Fruit fly (Drosophila melanogaster): ENCODE data around the gene vri.

The vri gene

dm6 chr2L:5240520-5240919 lies 48.2 kb upstream of the vri start (continued):
- TF ChIP-seq CG10321 (GFP tag; IDR thresholded peaks at IDR 0.05), result no peak
- TF ChIP-seq CG6854 (GFP tag; optimal IDR thresholded peaks at IDR 0.05), result peak; percentile 5
- no peak for TF ChIP-seq D (optimal IDR thresholded peaks at IDR 0.05)
- TF ChIP-seq D (GFP tag; optimal IDR thresholded peaks at IDR 0.05), result no peak
- TF ChIP-seq CG4282 (GFP tag; optimal IDR thresholded peaks at IDR 0.05), result no peak
- TF ChIP-seq Stat92E (GFP tag; optimal IDR thresholded peaks at IDR 0.05), result peak in 1 of 3 experiments; percentile 69
- TF ChIP-seq CG7786 (GFP tag; optimal IDR thresholded peaks at IDR 0.05), result no peak
- TF ChIP-seq Atf-2 (GFP tag; optimal IDR thresholded peaks at IDR 0.05), result no peak
- TF ChIP-seq NK7.1 (GFP tag; optimal IDR thresholded peaks at IDR 0.05), result no peak
- TF ChIP-seq CG8281 (tag; optimal IDR thresholded peaks at IDR 0.05), result no peak
- peak; percentile 50 for TF ChIP-seq D19A (tag; optimal IDR thresholded peaks at IDR 0.05)
- no peak for TF ChIP-seq Nf-YA (GFP tag; IDR thresholded peaks at IDR 0.05)
- TF ChIP-seq tna (GFP tag; IDR thresholded peaks at IDR 0.05; ENCODE audit: partially characterized antibody), result peak; percentile 90
- no peak for TF ChIP-seq CG11504 (tag; optimal IDR thresholded peaks at IDR 0.05)
- peak; percentile 89 for TF ChIP-seq CG2199 (GFP tag; IDR thresholded peaks at IDR 0.05)
- TF ChIP-seq pzg (GFP tag; optimal IDR thresholded peaks at IDR 0.05), result no peak
- no peak for TF ChIP-seq Optix (GFP tag; IDR thresholded peaks at IDR 0.05)
- no peak for TF ChIP-seq CG11085 (GFP tag; IDR thresholded peaks at IDR 0.05)
- TF ChIP-seq mld (GFP tag; IDR thresholded peaks at IDR 0.05; ENCODE audit: partially characterized antibody), result peak; percentile 87
- no peak for TF ChIP-seq scrt (GFP tag; optimal IDR thresholded peaks at IDR 0.05)
- TF ChIP-seq Dfd (GFP tag; optimal IDR thresholded peaks at IDR 0.05), result no peak
- no peak for TF ChIP-seq al (GFP tag; IDR thresholded peaks at IDR 0.05)
- no peak for TF ChIP-seq repo (GFP tag; optimal IDR thresholded peaks at IDR 0.05)
- peak; percentile 45 for TF ChIP-seq tap (tag; optimal IDR thresholded peaks at IDR 0.05)
- no peak for TF ChIP-seq sisA (GFP tag; IDR thresholded peaks at IDR 0.05)
- peak; percentile 42 for TF ChIP-seq pros (GFP tag; optimal IDR thresholded peaks at IDR 0.05)
- no peak for TF ChIP-seq gcm (GFP tag; optimal IDR thresholded peaks at IDR 0.05)
- no peak for TF ChIP-seq CG2202 (tag; optimal IDR thresholded peaks at IDR 0.05)
- TF ChIP-seq inv (GFP tag; IDR thresholded peaks at IDR 0.05; ENCODE audit: partially characterized antibody), result peak; percentile 36; the same call in 1 of the 2 replicates
- TF ChIP-seq CG14441 (GFP tag; IDR thresholded peaks at IDR 0.05), result no peak; the same call in 1 of the 2 replicates
- TF ChIP-seq Awh (GFP tag; IDR thresholded peaks at IDR 0.05), result no peak
- no peak for TF ChIP-seq CG12104 (GFP tag; optimal IDR thresholded peaks at IDR 0.05)
- TF ChIP-seq Side (GFP tag; optimal IDR thresholded peaks at IDR 0.05), result no peak
- peak; percentile 32 for TF ChIP-seq sens (GFP tag)
- TF ChIP-seq CG12769 (tag; optimal IDR thresholded peaks at IDR 0.05), result peak; percentile 54
- peak; percentile 65; the same call in 1 of the 3 replicates for TF ChIP-seq zen2 (GFP tag; IDR thresholded peaks at IDR 0.05; ENCODE audit: partially characterized antibody)
- no peak for TF ChIP-seq nmo (GFP tag; optimal IDR thresholded peaks at IDR 0.05)
- TF ChIP-seq knrl (GFP tag; IDR thresholded peaks at IDR 0.05; ENCODE audit: partially characterized antibody), result peak; percentile 70
- TF ChIP-seq cwo (GFP tag; optimal IDR thresholded peaks at IDR 0.05), result no peak
- no peak for TF ChIP-seq CG32532 (GFP tag; IDR thresholded peaks at IDR 0.05)
- TF ChIP-seq Kr (GFP tag; optimal IDR thresholded peaks at IDR 0.05), result no peak
- no peak for TF ChIP-seq CG17359 (tag; optimal IDR thresholded peaks at IDR 0.05)
- TF ChIP-seq CG12155 (GFP tag; optimal IDR thresholded peaks at IDR 0.05), result no peak
- no peak for TF ChIP-seq CG18599 (GFP tag; optimal IDR thresholded peaks at IDR 0.05)
- no peak for TF ChIP-seq ttk (GFP tag; IDR thresholded peaks at IDR 0.05)
- TF ChIP-seq Scr (GFP tag; IDR thresholded peaks at IDR 0.05; ENCODE audit: partially characterized antibody), result peak; percentile 72
- TF ChIP-seq Opbp (GFP tag; IDR thresholded peaks at IDR 0.05; ENCODE audit: partially characterized antibody), result peak; percentile 92
- TF ChIP-seq MTF-1 (GFP tag; optimal IDR thresholded peaks at IDR 0.05; ENCODE audit: borderline replicate concordance), result no peak
- no peak for TF ChIP-seq Chrac-16 (GFP tag; optimal IDR thresholded peaks at IDR 0.05)
- TF ChIP-seq Doc2 (GFP tag; IDR thresholded peaks at IDR 0.05), result no peak

Data from whole organism, embryonic.